Fruit fly (Drosophila melanogaster) whole organism: ENCODE measurements around the gene unc-13.

Source experiments
- CG8478 ChIP-seq: fragments of >200 bp; optimal IDR thresholded peaks from 2 replicates; lab custom pipeline; 2018; ENCODE audit warnings: inconsistent platforms
- Dll ChIP-seq: fragments of >200 bp; optimal IDR thresholded peaks from 2 replicates; lab custom pipeline; 2017
- EcR ChIP-seq, 2 experiments: fragments of >200 bp; optimal IDR thresholded peaks; 2 replicates each; lab custom pipeline; 2017; ENCODE audit warnings: missing biosample characterization in 2 of 2, missing genetic modification characterization in 2 of 2, missing genetic modification reagents in 2 of 2
- pan ChIP-seq: fragments of >200 bp; optimal IDR thresholded peaks from 2 replicates; lab custom pipeline; 2017
- psq ChIP-seq: fragments of >200 bp; optimal IDR thresholded peaks from 2 replicates; lab custom pipeline; 2017
- usp ChIP-seq: fragments of >200 bp; optimal IDR thresholded peaks from 2 replicates; lab custom pipeline; 2017; ENCODE audit warnings: missing biosample characterization, missing genetic modification characterization, mixed read lengths

Gene unc-13

DNA sequence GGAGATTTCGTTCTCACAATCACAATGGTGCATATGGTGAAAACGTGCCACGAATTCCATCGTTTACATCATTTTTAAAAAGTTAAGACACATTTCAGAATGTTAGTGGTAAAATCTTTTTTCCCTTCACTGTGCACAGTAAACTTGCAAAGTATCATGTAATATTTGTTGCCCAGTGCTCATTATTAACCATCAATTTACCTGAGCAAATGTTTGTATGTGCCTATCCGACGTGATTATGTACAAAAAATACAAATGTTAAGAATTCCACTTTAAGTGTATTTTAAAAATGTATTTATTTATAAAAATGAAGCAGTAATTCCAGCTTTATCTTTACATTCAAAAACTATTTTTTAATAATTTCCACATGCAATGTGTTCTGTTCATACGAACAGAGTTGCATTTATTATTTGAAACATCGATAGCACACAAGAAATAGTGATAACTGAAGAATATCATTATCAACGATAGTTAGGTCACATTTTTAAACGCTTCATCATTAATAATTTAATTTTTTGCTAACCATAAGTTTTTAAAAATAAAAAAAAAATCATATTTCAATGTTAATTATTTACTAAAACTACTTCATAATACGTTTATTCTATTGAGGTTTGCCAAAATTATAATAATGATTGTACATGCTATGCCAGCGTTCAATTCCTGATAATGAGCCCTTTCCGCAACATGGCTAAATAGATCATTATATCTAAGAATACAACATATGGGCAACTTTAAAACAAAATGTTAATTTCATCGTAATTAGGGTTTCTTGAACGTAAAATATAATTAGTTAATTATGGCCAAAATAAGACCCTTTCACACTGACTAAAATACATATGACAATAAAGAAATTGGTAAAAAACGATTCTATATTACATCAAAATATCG lies 18.4 kb upstream of the unc-13 start, which contains the start of gene eIF4G1:
eIF4G1 (minus strand) TSS at position 405 of the 888 bp plus-strand sequence.
- no peak for TF ChIP-seq psq (lab: Kevin White, UChicago)
- TF ChIP-seq Dll (lab: Kevin White, UChicago) = no peak
- no peak for TF ChIP-seq CG8478 (lab: Kevin White, UChicago)
- TF ChIP-seq usp (GFP tag; lab: Kevin White, UChicago) = no peak
- no peak for TF ChIP-seq EcR (GFP tag; optimal IDR thresholded peaks at IDR 0.05; lab: Kevin White, UChicago)
- no peak for TF ChIP-seq pan (lab: Kevin White, UChicago)

DNA sequence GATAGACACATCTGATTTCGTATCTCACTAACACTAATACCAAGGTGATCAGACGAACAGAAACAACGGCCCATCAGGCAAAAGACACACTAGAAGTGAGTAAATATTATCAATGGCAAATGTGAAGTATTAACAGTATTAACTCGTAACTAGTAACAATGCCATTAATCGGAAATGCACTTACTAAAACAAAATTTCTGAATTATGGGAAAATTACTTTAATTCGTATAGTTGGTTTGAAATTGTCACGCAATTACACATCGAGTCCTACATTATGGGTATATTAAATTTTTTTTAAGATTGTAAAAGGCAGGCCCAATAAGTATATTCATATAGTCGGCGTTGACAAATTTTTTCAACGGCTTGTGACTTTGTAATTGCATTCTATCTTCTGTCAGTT lies 10.5 kb upstream of the unc-13 start:
- TF ChIP-seq pan (lab: Kevin White, UChicago) (no peak), usp (GFP tag; lab: Kevin White, UChicago) (no peak), EcR (GFP tag; optimal IDR thresholded peaks at IDR 0.05; lab: Kevin White, UChicago) (no peak), Dll (lab: Kevin White, UChicago) (no peak), CG8478 (lab: Kevin White, UChicago) (no peak), psq (lab: Kevin White, UChicago) (no peak)

DNA sequence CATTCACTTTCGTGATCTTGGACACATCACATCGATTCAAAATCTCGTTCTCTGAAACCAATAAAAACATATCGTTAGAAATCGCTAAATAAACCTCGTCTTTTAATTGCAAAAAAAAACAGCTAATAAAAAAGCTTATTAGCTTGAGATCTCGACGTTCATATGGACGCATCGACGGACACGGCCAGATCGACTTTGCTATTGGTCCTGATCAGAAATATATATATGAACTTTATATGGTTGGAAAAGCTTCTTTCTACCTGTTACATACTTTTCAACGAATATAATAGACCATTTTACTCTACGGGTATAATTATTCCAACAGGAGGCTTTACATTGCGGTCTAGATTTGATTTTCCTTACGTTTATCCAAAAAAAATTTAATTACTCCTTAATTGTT lies 3.0 kb downstream of the unc-13 start:
- TF ChIP-seq psq (lab: Kevin White, UChicago) (no peak), pan (lab: Kevin White, UChicago) (no peak), usp (GFP tag; lab: Kevin White, UChicago) (no peak), Dll (lab: Kevin White, UChicago) (no peak), EcR (GFP tag; optimal IDR thresholded peaks at IDR 0.05; lab: Kevin White, UChicago) (no peak), CG8478 (lab: Kevin White, UChicago) (no peak)

DNA sequence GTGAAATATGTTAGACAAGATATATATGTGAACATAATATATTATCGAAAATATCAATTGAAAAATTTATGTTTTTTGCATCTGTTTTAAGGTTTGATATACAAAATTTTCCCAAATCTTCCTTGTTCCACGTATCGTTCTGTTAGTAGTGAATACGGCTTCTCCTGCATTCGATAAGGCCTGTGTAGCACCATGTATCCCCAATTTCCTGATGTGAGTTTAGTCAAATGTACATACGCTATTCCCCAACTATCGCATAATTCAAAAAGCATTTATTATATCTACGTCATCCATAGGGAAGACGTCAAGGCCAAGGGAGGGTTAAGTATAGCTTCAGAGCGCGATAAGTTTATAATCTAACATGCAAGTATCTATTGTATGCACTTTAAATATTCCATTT lies 7.5 kb downstream of the unc-13 start:
- no peak for TF ChIP-seq pan (lab: Kevin White, UChicago)
- TF ChIP-seq CG8478 (lab: Kevin White, UChicago) = no peak
- no peak for TF ChIP-seq psq (lab: Kevin White, UChicago)

DNA sequence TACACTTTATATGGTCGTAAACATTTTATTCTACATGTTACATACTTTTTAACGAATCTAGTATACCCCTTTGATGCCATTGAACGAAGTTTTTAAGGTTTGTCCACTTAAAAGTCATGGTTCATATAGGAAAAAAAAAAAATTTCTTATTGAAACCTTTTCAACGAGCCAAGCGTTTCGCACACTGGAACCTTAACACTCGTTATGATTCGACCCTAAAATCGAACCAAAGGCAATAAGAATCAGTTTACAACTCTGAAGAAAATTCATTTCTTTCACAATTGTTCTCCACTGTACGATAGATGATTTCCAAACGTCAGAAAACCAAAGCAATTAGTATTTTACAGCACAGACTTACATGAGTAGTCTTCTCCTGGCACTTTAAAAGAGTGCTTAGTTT lies 16.0 kb downstream of the unc-13 start:
- no peak for TF ChIP-seq Dll (lab: Kevin White, UChicago)
- TF ChIP-seq usp (GFP tag; lab: Kevin White, UChicago) = no peak
- TF ChIP-seq CG8478 (lab: Kevin White, UChicago) = no peak
- TF ChIP-seq EcR (GFP tag; optimal IDR thresholded peaks at IDR 0.05; lab: Kevin White, UChicago) = no peak
- no peak for TF ChIP-seq psq (lab: Kevin White, UChicago)
- TF ChIP-seq pan (lab: Kevin White, UChicago) = no peak

DNA sequence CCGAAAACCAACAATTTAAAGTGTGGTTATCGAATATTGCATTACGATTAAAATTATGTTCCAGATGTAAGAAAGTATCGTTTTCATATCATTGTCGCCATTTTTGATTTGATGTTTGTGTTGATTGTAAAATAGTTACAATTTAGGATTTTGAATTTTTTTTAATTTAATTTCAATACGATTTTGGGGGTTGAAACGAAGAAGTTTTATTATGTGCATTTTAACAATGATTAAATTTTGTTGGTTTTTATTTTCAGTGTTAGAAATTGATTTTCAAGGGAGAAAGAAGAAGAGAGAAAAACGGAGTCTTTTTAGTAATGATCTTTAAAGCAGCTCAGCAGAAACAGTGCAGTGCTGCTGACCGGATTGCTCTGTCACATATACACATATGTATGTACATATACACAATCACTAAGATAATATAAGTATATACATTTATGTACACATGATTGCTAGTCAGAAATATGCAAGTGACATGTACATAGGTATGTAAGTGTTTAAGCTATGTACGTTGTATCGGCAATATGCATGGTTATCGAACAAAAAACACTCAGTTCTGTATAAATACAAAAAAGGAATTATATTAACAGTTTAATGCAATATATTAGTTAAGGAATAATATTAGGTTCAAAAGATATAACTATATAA lies 32.9 kb downstream of the unc-13 start:
- TF ChIP-seq pan (lab: Kevin White, UChicago) = no peak
- no peak for TF ChIP-seq usp (GFP tag; lab: Kevin White, UChicago)
- no peak for TF ChIP-seq CG8478 (lab: Kevin White, UChicago)
- TF ChIP-seq psq (lab: Kevin White, UChicago) = no peak
- TF ChIP-seq Dll (lab: Kevin White, UChicago) = no peak
- no peak for TF ChIP-seq EcR (GFP tag; optimal IDR thresholded peaks at IDR 0.05; lab: Kevin White, UChicago)

DNA sequence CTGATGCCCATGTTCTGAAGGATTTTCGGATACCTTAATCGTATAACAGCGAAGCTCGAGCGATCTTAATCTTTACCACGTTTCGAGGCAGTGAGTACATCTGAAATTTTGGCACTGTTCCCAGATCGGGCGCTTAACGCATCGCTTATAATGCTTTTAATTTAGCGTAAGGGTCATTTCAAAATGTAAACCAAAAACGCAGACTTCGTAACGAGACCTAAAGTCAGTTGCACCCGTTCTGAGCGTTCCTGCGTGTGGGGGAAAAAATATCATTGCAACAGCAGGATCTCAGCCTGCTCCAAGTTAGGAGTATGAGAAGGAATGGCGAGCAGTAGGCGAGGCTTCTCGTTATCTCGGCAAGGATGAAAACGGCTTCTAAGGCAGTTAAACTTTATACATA lies 44.2 kb downstream of the unc-13 start:
- TF ChIP-seq pan (lab: Kevin White, UChicago) (no peak), EcR (GFP tag; optimal IDR thresholded peaks at IDR 0.05; lab: Kevin White, UChicago) (no peak), Dll (lab: Kevin White, UChicago) (no peak), psq (lab: Kevin White, UChicago) (no peak), usp (GFP tag; lab: Kevin White, UChicago) (no peak), CG8478 (lab: Kevin White, UChicago) (no peak)

DNA sequence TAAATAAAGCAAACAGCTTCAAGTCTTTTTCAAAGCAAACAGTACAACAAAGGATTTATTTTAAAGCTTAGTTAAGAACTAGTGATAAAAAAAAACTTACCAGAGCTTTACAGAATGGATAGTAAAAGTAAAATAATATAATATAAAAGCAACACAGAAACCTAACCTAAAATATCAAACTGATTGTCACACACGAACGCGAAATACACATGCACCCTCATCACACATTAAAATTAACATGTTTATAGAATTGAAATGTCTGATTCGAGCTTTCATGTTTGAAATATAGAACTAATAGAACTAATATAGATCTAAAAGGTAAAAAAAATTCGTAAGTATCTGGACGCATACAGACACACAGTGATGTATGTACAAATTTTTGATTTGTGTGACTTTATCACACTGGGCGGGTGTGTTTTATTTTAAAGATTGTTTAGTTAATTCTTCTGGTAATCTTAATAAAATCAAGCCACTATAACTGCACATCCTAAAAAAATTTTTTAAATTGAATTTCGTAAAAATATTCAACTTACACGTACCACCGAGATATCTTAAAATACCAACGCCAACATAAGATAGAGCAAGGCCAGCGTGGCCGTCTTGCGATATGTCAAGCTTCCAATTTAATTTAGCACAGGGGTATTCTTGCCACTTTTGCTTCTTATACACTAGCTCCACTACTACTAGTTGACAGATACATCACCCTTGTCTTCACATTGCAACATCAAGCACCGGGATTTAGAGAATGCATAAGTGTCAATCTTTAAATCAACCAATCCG lies 45.5 kb downstream of the unc-13 start, which contains the start of gene Gyf:
Gyf (minus strand) TSS at position 589 of the 780 bp plus-strand sequence.
- no peak for TF ChIP-seq CG8478 (lab: Kevin White, UChicago)
- no peak for TF ChIP-seq usp (GFP tag; lab: Kevin White, UChicago)
- no peak for TF ChIP-seq psq (lab: Kevin White, UChicago)

DNA sequence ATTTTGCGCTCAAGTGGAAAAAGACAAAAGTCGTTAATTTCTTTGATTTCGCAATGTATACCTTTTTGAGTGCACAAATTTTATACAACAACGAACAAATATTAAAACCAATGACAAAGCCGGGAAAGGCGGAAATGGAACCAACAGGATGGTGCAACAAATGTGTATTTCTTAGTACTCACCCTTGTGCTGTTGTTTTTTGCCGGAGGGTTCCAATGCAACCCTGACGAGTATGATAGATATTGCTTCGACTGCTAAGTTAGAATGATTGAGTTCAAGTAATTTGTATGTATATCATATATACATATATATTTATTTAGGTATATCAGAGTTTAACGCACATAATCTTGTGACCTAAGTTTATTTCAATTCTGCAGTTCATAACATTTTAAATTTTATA lies 57.1 kb downstream of the unc-13 start:
- TF ChIP-seq Dll (lab: Kevin White, UChicago) (no peak), pan (lab: Kevin White, UChicago) (no peak), CG8478 (lab: Kevin White, UChicago) (no peak), psq (lab: Kevin White, UChicago) (no peak), usp (GFP tag; lab: Kevin White, UChicago) (no peak), EcR (GFP tag; optimal IDR thresholded peaks at IDR 0.05; lab: Kevin White, UChicago) (no peak)

DNA sequence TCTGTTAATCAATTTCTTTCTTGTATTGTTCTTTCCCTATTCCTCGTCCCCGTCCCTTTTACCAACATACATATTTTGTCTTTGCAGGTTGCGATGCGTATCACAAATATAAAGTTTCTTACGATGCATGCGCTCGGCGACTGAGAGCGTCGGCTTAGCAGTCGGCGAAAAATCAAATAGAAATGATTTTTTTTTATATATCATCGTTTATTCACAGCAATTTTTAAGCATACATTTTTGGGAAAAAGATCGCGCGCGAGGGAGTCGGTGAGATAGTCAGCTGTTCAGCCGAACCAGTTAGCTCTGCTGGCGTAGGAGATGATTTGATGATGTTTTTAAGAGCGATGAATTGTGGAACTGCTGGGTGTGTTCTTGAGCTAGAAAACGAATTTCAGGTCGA lies 58.8 kb downstream of the unc-13 start:
- no peak for TF ChIP-seq CG8478 (lab: Kevin White, UChicago)
- TF ChIP-seq psq (lab: Kevin White, UChicago) = no peak
- no peak for TF ChIP-seq usp (GFP tag; lab: Kevin White, UChicago)
- no peak for TF ChIP-seq pan (lab: Kevin White, UChicago)
- no peak for TF ChIP-seq Dll (lab: Kevin White, UChicago)
- TF ChIP-seq EcR (GFP tag; optimal IDR thresholded peaks at IDR 0.05; lab: Kevin White, UChicago) = no peak
